Worm (Caenorhabditis elegans) whole organism, L2 larva: ENCODE measurements around the gene nlp-82.
A peak's percentile ranks its signal among the peaks of the same experiment; 100 is the strongest.

Experiments used
- ZK546.5 ChIP-seq: sonication (generic microtip); optimal IDR thresholded peaks from 2 replicates; lab custom pipeline; 2017; ENCODE audit warnings: missing biosample characterization, missing genetic modification characterization
- alr-1 ChIP-seq: fragments of 150-350 bp; optimal IDR thresholded peaks from 2 replicates; lab custom pipeline; 2014; ENCODE audit warnings: missing biosample characterization, missing genetic modification characterization
- aly-2 ChIP-seq: fragments of 150-350 bp; optimal IDR thresholded peaks from 2 replicates; lab custom pipeline; 2014; ENCODE audit warnings: missing biosample characterization, missing genetic modification characterization
- blmp-1 ChIP-seq: sonication (generic microtip); optimal IDR thresholded peaks from 2 replicates; lab custom pipeline; 2017; ENCODE audit warnings: missing genetic modification characterization, mild to moderate bottlenecking, missing compliant biosample characterization, antibody characterized with exemption, moderate library complexity; ENCODE audit not compliant: insufficient read depth
- egl-27 ChIP-seq: sonication (generic microtip); optimal IDR thresholded peaks from 3 replicates; lab custom pipeline; 2017; ENCODE audit warnings: missing biosample characterization, missing genetic modification reagents, missing genetic modification characterization
- elt-1 ChIP-seq: fragments of 150-350 bp; optimal IDR thresholded peaks from 2 replicates; lab custom pipeline; 2014; ENCODE audit warnings: missing biosample characterization, missing genetic modification characterization
- fos-1 ChIP-seq: fragments of 150-350 bp; optimal IDR thresholded peaks from 2 replicates; lab custom pipeline; 2014; ENCODE audit warnings: missing biosample characterization, missing genetic modification characterization
- lin-13 ChIP-seq: fragments of 150-350 bp; optimal IDR thresholded peaks from 2 replicates; lab custom pipeline; 2014; ENCODE audit warnings: missing biosample characterization, missing genetic modification reagents, missing genetic modification characterization
- mdl-1 ChIP-seq, 2 experiments: fragments of 150-350 bp in 1 of 2; sonication (generic microtip) in 1 of 2; optimal IDR thresholded peaks; 2 replicates each; lab custom pipeline; 2017; ENCODE audit warnings: missing biosample characterization in 2 of 2, missing genetic modification characterization in 2 of 2
- nhr-11 ChIP-seq: fragments of 150-350 bp; optimal IDR thresholded peaks from 2 replicates; lab custom pipeline; 2014; ENCODE audit warnings: missing biosample characterization, missing genetic modification characterization
- nhr-6 ChIP-seq: fragments of 150-350 bp; optimal IDR thresholded peaks from 2 replicates; lab custom pipeline; 2014; ENCODE audit warnings: missing biosample characterization, missing genetic modification characterization
- skn-1 ChIP-seq: sonication (generic microtip); optimal IDR thresholded peaks from 2 replicates; lab custom pipeline; 2017; ENCODE audit warnings: missing biosample characterization, missing genetic modification characterization
- unc-62 ChIP-seq: fragments of 150-350 bp; optimal IDR thresholded peaks from 2 replicates; lab custom pipeline; 2014; ENCODE audit warnings: missing biosample characterization, missing genetic modification reagents, missing genetic modification characterization
- ztf-1 ChIP-seq: fragments of 200-800 bp; sonication (Bioruptor generic); conservative IDR thresholded peaks from 2 replicates; pipeline ENCODE4 v1.3.6; 2022; ENCODE audit warnings: missing genetic modification characterization, missing compliant biosample characterization

- TF ChIP-seq ztf-1 (no peak), mdl-1 (tag; optimal IDR thresholded peaks at IDR 0.05; lab: Kevin White, UChicago) (no peak), nhr-11 (no peak), alr-1 (tag; lab: Kevin White, UChicago) (no peak), egl-27 (tag; lab: Kevin White, UChicago) (no peak), nhr-6 (no peak), ZK546.5 (tag; lab: Kevin White, UChicago) (no peak), blmp-1 (tag; lab: Kevin White, UChicago) (peak; percentile 86), elt-1 (tag; lab: Kevin White, UChicago) (no peak), lin-13 (GFP tag; lab: Kevin White, UChicago) (no peak), unc-62 (no peak), skn-1 (tag; lab: Kevin White, UChicago) (no peak), fos-1 (no peak), aly-2 (no peak)
These were observed 2.6 kb downstream of the nlp-82 start for ce11 chrII:9251529-9251928.
